Worm (Caenorhabditis elegans) whole organism, L2 larva: ENCODE results near the gene dot-1.5.

ENCODE experiments used
- C34F6.9 ChIP-seq: fragments of 150-350 bp; optimal IDR thresholded peaks from 2 replicates; lab custom pipeline; 2014; ENCODE audit warnings: missing biosample characterization, missing genetic modification characterization
- F13H6.1 ChIP-seq: sonication (generic microtip); optimal IDR thresholded peaks from 2 replicates; lab custom pipeline; 2016; ENCODE audit warnings: missing genetic modification characterization, missing compliant biosample characterization
- R02D3.7 ChIP-seq: fragments of 150-350 bp; optimal IDR thresholded peaks from 2 replicates; lab custom pipeline; 2014; ENCODE audit warnings: missing biosample characterization, missing genetic modification characterization
- Y55F3AM.14 ChIP-seq: fragments of 200-800 bp; sonication (Bioruptor generic); optimal IDR thresholded peaks from 2 replicates; lab custom pipeline; 2018; ENCODE audit warnings: mild to moderate bottlenecking, missing genetic modification characterization, missing compliant biosample characterization
- ama-1 ChIP-seq: fragments of 150-350 bp; optimal IDR thresholded peaks from 2 replicates; lab custom pipeline; 2018; ENCODE audit warnings: inconsistent platforms
- ceh-16 ChIP-seq: fragments of 150-350 bp; optimal IDR thresholded peaks from 2 replicates; lab custom pipeline; 2014; ENCODE audit warnings: missing biosample characterization, missing genetic modification characterization
- crh-2 ChIP-seq: sonication (generic microtip); optimal IDR thresholded peaks from 2 replicates; lab custom pipeline; 2017; ENCODE audit warnings: missing biosample characterization, missing genetic modification characterization
- dmd-4 ChIP-seq: sonication (generic microtip); optimal IDR thresholded peaks from 2 replicates; lab custom pipeline; 2017; ENCODE audit warnings: missing biosample characterization, missing genetic modification characterization
- egl-27 ChIP-seq: sonication (generic microtip); optimal IDR thresholded peaks from 3 replicates; lab custom pipeline; 2017; ENCODE audit warnings: missing biosample characterization, missing genetic modification reagents, missing genetic modification characterization
- elt-1 ChIP-seq: fragments of 150-350 bp; optimal IDR thresholded peaks from 2 replicates; lab custom pipeline; 2014; ENCODE audit warnings: missing biosample characterization, missing genetic modification characterization
- elt-3 ChIP-seq: sonication (generic microtip); optimal IDR thresholded peaks from 2 replicates; lab custom pipeline; 2017; ENCODE audit warnings: missing biosample characterization, missing genetic modification characterization
- lin-13 ChIP-seq: fragments of 150-350 bp; optimal IDR thresholded peaks from 2 replicates; lab custom pipeline; 2014; ENCODE audit warnings: missing biosample characterization, missing genetic modification reagents, missing genetic modification characterization
- lin-39 ChIP-seq: fragments of 150-350 bp; optimal IDR thresholded peaks from 2 replicates; lab custom pipeline; 2014; ENCODE audit warnings: missing biosample characterization, missing genetic modification reagents, missing genetic modification characterization
- lsy-2 ChIP-seq, 2 experiments: fragments of 150-350 bp in 1 of 2; sonication (generic microtip) in 1 of 2; optimal IDR thresholded peaks; 2 replicates each; lab custom pipeline; 2014 to 2017; ENCODE audit warnings: missing biosample characterization in 2 of 2, missing genetic modification characterization in 2 of 2
- mab-5 ChIP-seq: fragments of 150-350 bp; optimal IDR thresholded peaks from 2 replicates; lab custom pipeline; 2014; ENCODE audit warnings: missing biosample characterization, missing genetic modification characterization
- mbf-1 ChIP-seq: sonication (generic microtip); optimal IDR thresholded peaks from 2 replicates; lab custom pipeline; 2017; ENCODE audit warnings: missing biosample characterization, missing genetic modification characterization
- mdl-1 ChIP-seq, 2 experiments: fragments of 150-350 bp in 1 of 2; sonication (generic microtip) in 1 of 2; optimal IDR thresholded peaks; 2 replicates each; lab custom pipeline; 2017; ENCODE audit warnings: missing biosample characterization in 2 of 2, missing genetic modification characterization in 2 of 2
- nhr-21 ChIP-seq: fragments of 150-350 bp; optimal IDR thresholded peaks from 2 replicates; lab custom pipeline; 2014; ENCODE audit warnings: missing biosample characterization, missing genetic modification characterization
- nhr-23 ChIP-seq: fragments of 150-350 bp; optimal IDR thresholded peaks from 2 replicates; lab custom pipeline; 2014; ENCODE audit warnings: missing biosample characterization, missing genetic modification reagents, missing genetic modification characterization
- nhr-237 ChIP-seq: fragments of 150-350 bp; optimal IDR thresholded peaks from 2 replicates; lab custom pipeline; 2014; ENCODE audit warnings: missing biosample characterization, missing genetic modification characterization
- nhr-25 ChIP-seq: fragments of 150-350 bp; sonication (generic microtip); optimal IDR thresholded peaks from 3 replicates; lab custom pipeline; 2014; ENCODE audit warnings: missing biosample characterization, missing genetic modification characterization
- nhr-6 ChIP-seq: fragments of 150-350 bp; optimal IDR thresholded peaks from 2 replicates; lab custom pipeline; 2014; ENCODE audit warnings: missing biosample characterization, missing genetic modification characterization
- nhr-77 ChIP-seq: fragments of 150-350 bp; optimal IDR thresholded peaks from 2 replicates; lab custom pipeline; 2014; ENCODE audit warnings: missing biosample characterization, missing genetic modification characterization
- peb-1 ChIP-seq: fragments of 150-350 bp; optimal IDR thresholded peaks from 2 replicates; lab custom pipeline; 2014; ENCODE audit warnings: missing biosample characterization, missing genetic modification characterization
- sem-4 ChIP-seq: fragments of 150-350 bp; optimal IDR thresholded peaks from 2 replicates; lab custom pipeline; 2014; ENCODE audit warnings: missing biosample characterization, missing genetic modification reagents, missing genetic modification characterization
- skn-1 ChIP-seq: sonication (generic microtip); optimal IDR thresholded peaks from 2 replicates; lab custom pipeline; 2017; ENCODE audit warnings: missing biosample characterization, missing genetic modification characterization
- sma-3 ChIP-seq: sonication (generic microtip); optimal IDR thresholded peaks from 2 replicates; lab custom pipeline; 2016; ENCODE audit warnings: missing genetic modification reagents, missing genetic modification characterization, missing compliant biosample characterization
- sma-9 ChIP-seq, 2 experiments: fragments of 150-350 bp in 1 of 2; sonication (generic microtip) in 1 of 2; optimal IDR thresholded peaks; 2 replicates each; lab custom pipeline; 2014 to 2016; ENCODE audit warnings: missing genetic modification characterization in 2 of 2, mild to moderate bottlenecking in 1 of 2, missing biosample characterization in 1 of 2, missing compliant biosample characterization in 1 of 2, missing genetic modification reagents in 1 of 2, moderate library complexity in 1 of 2
- snpc-4 ChIP-seq: fragments of 150-350 bp; optimal IDR thresholded peaks from 2 replicates; lab custom pipeline; 2014; ENCODE audit warnings: missing biosample characterization, missing genetic modification characterization
- unc-39 ChIP-seq: fragments of 150-350 bp; optimal IDR thresholded peaks from 2 replicates; lab custom pipeline; 2014; ENCODE audit warnings: missing biosample characterization, missing genetic modification characterization
- unc-55 ChIP-seq: fragments of 150-350 bp; sonication (generic microtip); optimal IDR thresholded peaks from 3 replicates; lab custom pipeline; 2014; ENCODE audit warnings: missing biosample characterization, missing genetic modification reagents, missing genetic modification characterization
- unc-62 ChIP-seq: fragments of 150-350 bp; optimal IDR thresholded peaks from 2 replicates; lab custom pipeline; 2014; ENCODE audit warnings: missing biosample characterization, missing genetic modification reagents, missing genetic modification characterization
- zag-1 ChIP-seq: fragments of 150-350 bp; optimal IDR thresholded peaks from 2 replicates; lab custom pipeline; 2014; ENCODE audit warnings: missing biosample characterization, missing genetic modification characterization
- ztf-1 ChIP-seq: fragments of 200-800 bp; sonication (Bioruptor generic); conservative IDR thresholded peaks from 2 replicates; pipeline ENCODE4 v1.3.6; 2022; ENCODE audit warnings: missing genetic modification characterization, missing compliant biosample characterization
- ztf-11 ChIP-seq: sonication (generic microtip); optimal IDR thresholded peaks from 2 replicates; lab custom pipeline; 2017; ENCODE audit warnings: missing biosample characterization, missing genetic modification characterization
- ztf-4 ChIP-seq: fragments of 150-350 bp; optimal IDR thresholded peaks from 2 replicates; lab custom pipeline; 2014; ENCODE audit warnings: missing biosample characterization, missing genetic modification characterization

dot-1.5 gene

DNA sequence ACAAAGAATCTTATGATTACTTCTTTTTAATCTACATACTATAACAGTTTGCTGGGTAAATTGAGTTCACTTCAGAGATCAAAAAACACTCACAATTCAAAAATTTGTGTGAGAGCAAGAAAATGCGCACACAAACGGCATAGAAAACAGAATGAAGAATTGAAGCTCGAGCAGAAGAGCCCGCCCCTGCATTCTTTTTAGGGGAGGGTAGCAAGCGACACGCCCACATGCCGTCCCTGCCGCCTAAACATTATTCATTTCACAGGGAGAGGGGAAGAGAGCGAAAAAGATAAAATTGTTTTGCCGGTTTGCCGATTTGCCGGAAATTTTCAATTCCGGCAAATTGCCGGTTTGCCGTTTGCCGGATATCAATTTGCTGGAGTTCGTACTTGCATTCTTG lies 7.9 kb upstream of the dot-1.5 start (continued):
- peak; percentile 78 for TF ChIP-seq F13H6.1 (tag; lab: Kevin White, UChicago)
- TF ChIP-seq unc-55 (GFP tag; lab: Kevin White, UChicago) = peak; percentile 92
- no peak for TF ChIP-seq ztf-1 (GFP tag; lab: Robert Waterston, UW)
- no peak for TF ChIP-seq nhr-23 (tag; lab: Kevin White, UChicago)
- TF ChIP-seq elt-3 = no peak
- peak; percentile 39 for TF ChIP-seq nhr-6 (tag; lab: Kevin White, UChicago)
- no peak for TF ChIP-seq ama-1 (lab: Kevin White, UChicago)
- peak; percentile 82 for TF ChIP-seq nhr-237 (tag; lab: Kevin White, UChicago)
- peak; percentile 55 for TF ChIP-seq zag-1 (tag; lab: Kevin White, UChicago)
- peak; percentile 18 for TF ChIP-seq R02D3.7 (tag; lab: Kevin White, UChicago)
- TF ChIP-seq skn-1 = no peak
- peak; percentile 37 for TF ChIP-seq mbf-1 (tag; lab: Kevin White, UChicago)
- TF ChIP-seq ztf-11 (tag; lab: Kevin White, UChicago) = no peak
- no peak for TF ChIP-seq nhr-25
- no peak for TF ChIP-seq dmd-4 (tag; lab: Kevin White, UChicago)
- no peak for TF ChIP-seq ztf-4 (tag; lab: Kevin White, UChicago)
- no peak for TF ChIP-seq unc-62 (GFP tag; lab: Kevin White, UChicago)
- peak; percentile 50 to 61 for TF ChIP-seq mdl-1 (tag; optimal IDR thresholded peaks at IDR 0.05; lab: Kevin White, UChicago)
- no peak for TF ChIP-seq lin-13 (GFP tag; lab: Kevin White, UChicago)
- TF ChIP-seq sma-9 (GFP tag; optimal IDR thresholded peaks at IDR 0.05; lab: Kevin White, UChicago) = peak; percentile 83
- TF ChIP-seq sma-9 (tag; optimal IDR thresholded peaks at IDR 0.05; lab: Kevin White, UChicago) = no peak

- no peak for TF ChIP-seq nhr-23 (tag; lab: Kevin White, UChicago)
- TF ChIP-seq Y55F3AM.14 (GFP tag; lab: Kevin White, UChicago) = no peak
- no peak for TF ChIP-seq C34F6.9
- no peak for TF ChIP-seq skn-1
- TF ChIP-seq snpc-4 (tag; lab: Kevin White, UChicago) = no peak
- no peak for TF ChIP-seq nhr-77 (tag; lab: Kevin White, UChicago)
- TF ChIP-seq ztf-1 (GFP tag; lab: Robert Waterston, UW) = no peak
- TF ChIP-seq sma-3 = no peak
- TF ChIP-seq lin-13 (GFP tag; lab: Kevin White, UChicago) = no peak
- no peak for TF ChIP-seq lsy-2 (tag; optimal IDR thresholded peaks at IDR 0.05; lab: Kevin White, UChicago)
- no peak for TF ChIP-seq unc-39 (tag; lab: Kevin White, UChicago)
- no peak for TF ChIP-seq peb-1 (tag; lab: Kevin White, UChicago)
- TF ChIP-seq ama-1 (lab: Kevin White, UChicago) = no peak
Observed at ce11 chrX:1913257-1913656, 4.0 kb upstream of the dot-1.5 start, which contains the start of gene ZC53.1. TSS of gene ZC53.1 (minus strand) at chrX:1913357.

DNA sequence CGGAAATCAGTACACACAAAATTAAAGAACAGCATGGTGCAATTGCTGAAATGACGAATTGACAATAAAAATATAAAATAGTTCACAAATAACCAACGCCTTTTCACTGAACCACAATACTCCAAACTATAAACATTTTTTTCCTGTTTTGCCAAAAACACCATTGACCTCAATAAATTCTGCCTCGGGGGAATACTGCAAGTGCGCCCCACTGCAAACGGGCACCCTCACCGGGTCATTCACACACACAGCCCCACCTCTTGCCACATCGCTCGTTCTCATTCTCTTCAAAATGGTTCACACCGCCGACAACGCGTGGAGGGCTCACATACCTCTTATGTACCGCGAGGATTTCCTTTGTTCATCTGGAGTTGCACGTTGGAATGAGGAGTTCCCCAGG lies 2.2 kb upstream of the dot-1.5 start, which contains the start of gene rgs-9:
Gene rgs-9, plus strand, starts transcription at position 237 of the 400 bp plus-strand sequence.
- no peak for TF ChIP-seq nhr-23 (tag; lab: Kevin White, UChicago)
- no peak for TF ChIP-seq mdl-1 (tag; optimal IDR thresholded peaks at IDR 0.05; lab: Kevin White, UChicago)
- TF ChIP-seq nhr-25 = no peak
- no peak for TF ChIP-seq mbf-1 (tag; lab: Kevin White, UChicago)
- no peak for TF ChIP-seq elt-1 (tag; lab: Kevin White, UChicago)
- no peak for TF ChIP-seq unc-55 (GFP tag; lab: Kevin White, UChicago)
- TF ChIP-seq nhr-21 (tag; lab: Kevin White, UChicago) = no peak
- no peak for TF ChIP-seq sem-4 (tag; lab: Kevin White, UChicago)
- TF ChIP-seq ceh-16 (tag; lab: Kevin White, UChicago) = no peak
- TF ChIP-seq, all 48 proteins: peak for 0

DNA sequence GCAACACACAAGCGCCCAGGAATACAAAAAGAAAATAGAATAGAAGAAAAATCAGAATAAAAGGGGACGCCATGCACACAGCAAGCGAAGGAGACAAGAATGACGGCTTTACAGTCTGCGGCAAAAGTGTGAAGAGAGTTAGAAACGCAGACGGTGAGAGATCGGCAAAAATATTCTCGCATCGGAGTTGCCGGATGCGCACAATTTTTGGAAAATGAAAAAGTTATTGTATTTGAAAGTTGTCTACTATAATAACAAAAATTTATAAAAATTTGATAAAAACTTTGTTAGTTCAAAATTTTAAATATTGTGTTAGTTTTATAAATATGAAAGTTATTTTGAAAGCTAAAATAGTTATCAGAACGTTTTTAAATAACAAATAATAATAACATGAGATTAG lies 5.0 kb downstream of the dot-1.5 start, which contains the start of gene ZC53.22:
Gene ZC53.22, minus strand, starts transcription at position 101 of the 400 bp plus-strand sequence.
- TF ChIP-seq peb-1 (tag; lab: Kevin White, UChicago) = no peak
- no peak for TF ChIP-seq lin-13 (GFP tag; lab: Kevin White, UChicago)
- TF ChIP-seq nhr-237 (tag; lab: Kevin White, UChicago) = no peak
- TF ChIP-seq ceh-16 (tag; lab: Kevin White, UChicago) = no peak
- no peak for TF ChIP-seq R02D3.7 (tag; lab: Kevin White, UChicago)
- TF ChIP-seq snpc-4 (tag; lab: Kevin White, UChicago) = no peak
- TF ChIP-seq crh-2 (tag; lab: Kevin White, UChicago) = no peak
- no peak for TF ChIP-seq ztf-4 (tag; lab: Kevin White, UChicago)
- no peak for TF ChIP-seq mab-5 (tag; lab: Kevin White, UChicago)
- TF ChIP-seq egl-27 (tag; lab: Kevin White, UChicago) = no peak
- TF ChIP-seq lin-39 (tag; lab: Kevin White, UChicago) = no peak
